4 worm cellular contexts compared by ENCODE assay signal in genomic region chrIII:5498973-5499372, ce11.
A peak's percentile ranks its signal among the peaks of the same experiment; 100 is the strongest.
TF ChIP-seq lines count a peak whose summit lies in the region.

TSS of gene R02F2.9 (plus strand) at chrIII:5499190.

TF ChIP-seq in whole organism, L2 larva, 48 proteins besides CTCF, POLR2A, EP300 and RAD21:
- no peak for TF ChIP-seq mbf-1 (tag; optimal IDR thresholded peaks at IDR 0.05; lab: Kevin White, UChicago)
- TF ChIP-seq ztf-11 (tag; optimal IDR thresholded peaks at IDR 0.05; lab: Kevin White, UChicago): no peak
- TF ChIP-seq unc-55 (GFP tag; optimal IDR thresholded peaks at IDR 0.05; lab: Kevin White, UChicago): peak; percentile 82
- TF ChIP-seq nhr-21 (tag; optimal IDR thresholded peaks at IDR 0.05; lab: Kevin White, UChicago): peak; percentile 15
- TF ChIP-seq gmeb-1 (tag; optimal IDR thresholded peaks at IDR 0.05; lab: Kevin White, UChicago): peak; percentile 95
- peak; percentile 32 for TF ChIP-seq sma-9 (GFP tag; optimal IDR thresholded peaks at IDR 0.05; lab: Kevin White, UChicago)
- no peak for TF ChIP-seq sma-9 (tag; optimal IDR thresholded peaks at IDR 0.05; lab: Kevin White, UChicago)
- peak; percentile 47 for TF ChIP-seq sma-3 (GFP tag; optimal IDR thresholded peaks at IDR 0.05; lab: Kevin White, UChicago)
- TF ChIP-seq alr-1 (tag; optimal IDR thresholded peaks at IDR 0.05; lab: Kevin White, UChicago): no peak
- peak; percentile 4 for TF ChIP-seq fos-1 (tag; optimal IDR thresholded peaks at IDR 0.05; lab: Kevin White, UChicago)
- TF ChIP-seq C34F6.9 (tag; optimal IDR thresholded peaks at IDR 0.05; lab: Kevin White, UChicago): peak; percentile 70
- peak; percentile 92 for TF ChIP-seq R02D3.7 (tag; optimal IDR thresholded peaks at IDR 0.05; lab: Kevin White, UChicago)
- TF ChIP-seq crh-2 (tag; optimal IDR thresholded peaks at IDR 0.05; lab: Kevin White, UChicago): peak; percentile 41
- TF ChIP-seq lsy-2 (tag; optimal IDR thresholded peaks at IDR 0.05; lab: Kevin White, UChicago): peak in 1 of 2 experiments; percentile 47
TF ChIP-seq in whole organism, L2 larva: peak in this region for 10.

TF ChIP-seq in whole organism, L4 larva, 104 proteins besides CTCF, POLR2A, EP300 and RAD21:
- TF ChIP-seq Y105C5A.15 (GFP tag; IDR thresholded peaks at IDR 0.05; lab: Robert Waterston, UW) (no peak), R02D3.7 (tag; optimal IDR thresholded peaks at IDR 0.05; lab: Kevin White, UChicago) (peak; percentile 75), T20F7.1 (GFP tag; optimal IDR thresholded peaks at IDR 0.05; lab: Kevin White, UChicago) (peak; percentile 96), mes-2 (tag; optimal IDR thresholded peaks at IDR 0.05; lab: Kevin White, UChicago; ENCODE audit: poor library complexity, severe bottlenecking) (peak; percentile 58), fkh-10 (GFP tag; optimal IDR thresholded peaks at IDR 0.05; lab: Kevin White, UChicago) (no peak), spr-1 (tag; optimal IDR thresholded peaks at IDR 0.05; lab: Kevin White, UChicago) (no peak), Y48G9A.11 (GFP tag; IDR thresholded peaks at IDR 0.05; lab: Robert Waterston, UW) (peak; percentile 98), nhr-76 (tag; optimal IDR thresholded peaks at IDR 0.05; lab: Kevin White, UChicago) (no peak), dpl-1 (GFP tag; optimal IDR thresholded peaks at IDR 0.05; lab: Kevin White, UChicago) (peak; percentile 92), ctbp-1 (GFP tag; IDR thresholded peaks at IDR 0.05; lab: Robert Waterston, UW) (no peak), lim-7 (GFP tag; IDR thresholded peaks at IDR 0.05; lab: Robert Waterston, UW) (no peak), aha-1 (tag; lab: Kevin White, UChicago) (no peak), tag-97 (GFP tag; IDR thresholded peaks at IDR 0.05; lab: Robert Waterston, UW) (no peak), ZK337.2 (GFP tag; IDR thresholded peaks at IDR 0.05; lab: Robert Waterston, UW) (no peak), hif-1 (tag; optimal IDR thresholded peaks at IDR 0.05; lab: Kevin White, UChicago) (no peak), ztf-11 (tag; optimal IDR thresholded peaks at IDR 0.05; lab: Kevin White, UChicago) (no peak), ama-1 (optimal IDR thresholded peaks at IDR 0.05; lab: Kevin White, UChicago) (no peak)

TF ChIP-seq in whole organism, late embryonic, 69 proteins besides CTCF, POLR2A, EP300 and RAD21:
- TF ChIP-seq lim-6 (tag; optimal IDR thresholded peaks at IDR 0.05; lab: Kevin White, UChicago) (no peak), nfya-1 (tag; optimal IDR thresholded peaks at IDR 0.05; lab: Kevin White, UChicago) (peak; percentile 41), ets-4 (tag; optimal IDR thresholded peaks at IDR 0.05; lab: Kevin White, UChicago) (peak; percentile 55), dmd-4 (tag; optimal IDR thresholded peaks at IDR 0.05; lab: Kevin White, UChicago; ENCODE audit: borderline replicate concordance) (no peak), unc-42 (tag; optimal IDR thresholded peaks at IDR 0.05; lab: Kevin White, UChicago) (peak; percentile 37)

TF ChIP-seq in whole organism, mixed stage, embryonic, 35 proteins besides CTCF, POLR2A, EP300 and RAD21:
- TF ChIP-seq cnd-1 (tag; optimal IDR thresholded peaks at IDR 0.05; lab: Kevin White, UChicago) (no peak), mab-5 (tag; optimal IDR thresholded peaks at IDR 0.05; lab: Kevin White, UChicago) (no peak), lin-32 (GFP tag; optimal IDR thresholded peaks at IDR 0.05; lab: Kevin White, UChicago) (no peak), bed-3 (GFP tag; optimal IDR thresholded peaks at IDR 0.05; lab: Kevin White, UChicago) (no peak), M03D4.4 (tag; optimal IDR thresholded peaks at IDR 0.05; lab: Kevin White, UChicago) (no peak), tbx-8 (GFP tag; optimal IDR thresholded peaks at IDR 0.05; lab: Kevin White, UChicago) (no peak), ceh-43 (GFP tag; optimal IDR thresholded peaks at IDR 0.05; lab: Kevin White, UChicago) (no peak), nhr-12 (tag; optimal IDR thresholded peaks at IDR 0.05; lab: Kevin White, UChicago) (no peak), ces-1 (GFP tag; optimal IDR thresholded peaks at IDR 0.05; lab: Kevin White, UChicago) (peak; percentile 76), nhr-237 (tag; optimal IDR thresholded peaks at IDR 0.05; lab: Kevin White, UChicago) (no peak), mep-1 (tag; optimal IDR thresholded peaks at IDR 0.05; lab: Kevin White, UChicago) (peak; percentile 21), sptf-1 (tag; optimal IDR thresholded peaks at IDR 0.05; lab: Kevin White, UChicago) (no peak), drap-1 (GFP tag; optimal IDR thresholded peaks at IDR 0.05; lab: Kevin White, UChicago) (no peak), lsy-2 (tag; optimal IDR thresholded peaks at IDR 0.05; lab: Kevin White, UChicago) (peak; percentile 70), sem-2 (GFP tag; optimal IDR thresholded peaks at IDR 0.05; lab: Kevin White, UChicago) (no peak), ceh-39 (tag; optimal IDR thresholded peaks at IDR 0.05; lab: Kevin White, UChicago) (peak; percentile 51), unc-120 (tag; optimal IDR thresholded peaks at IDR 0.05; lab: Kevin White, UChicago; ENCODE audit: poor library complexity, severe bottlenecking) (no peak), lin-13 (tag; optimal IDR thresholded peaks at IDR 0.05; lab: Kevin White, UChicago) (no peak)
